Worm (Caenorhabditis elegans): ENCODE results near the gene rpac-19.

rpac-19 gene

DNA sequence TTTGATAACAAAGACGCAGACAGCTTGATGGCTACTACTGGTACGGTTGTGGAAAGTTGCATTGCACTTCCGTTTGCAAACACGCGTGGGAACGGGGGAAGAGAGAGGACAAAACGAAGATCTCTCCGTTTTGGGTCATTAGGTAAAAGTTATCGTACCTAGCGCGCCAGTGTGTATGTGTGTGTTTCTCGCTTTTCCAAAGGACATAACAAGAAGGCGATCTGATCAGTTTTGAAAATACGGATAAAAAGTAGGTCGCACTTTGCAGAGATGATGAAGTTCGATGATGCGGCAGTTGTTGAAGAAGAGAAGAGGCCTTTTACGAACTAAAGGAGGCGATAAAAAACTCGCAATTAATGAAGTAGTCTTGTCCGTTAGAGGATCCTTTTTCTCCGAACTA, 15.4 kb upstream of the rpac-19 start:
- TF ChIP-seq ceh-39 (tag; optimal IDR thresholded peaks at IDR 0.05): no peak
- no peak for TF ChIP-seq ztf-11 (tag; optimal IDR thresholded peaks at IDR 0.05)
- TF ChIP-seq nhr-237 (tag; optimal IDR thresholded peaks at IDR 0.05): no peak

ce11 chrIII:9642110-9642509, 12.4 kb upstream of the rpac-19 start:
- peak; percentile 58 for TF ChIP-seq elt-1 (tag; optimal IDR thresholded peaks at IDR 0.05; ENCODE audit: borderline replicate concordance, insufficient read depth)
- no peak for TF ChIP-seq snpc-4 (tag; optimal IDR thresholded peaks at IDR 0.05)
- no peak for TF ChIP-seq ztf-11 (tag; optimal IDR thresholded peaks at IDR 0.05)
- no peak for TF ChIP-seq zip-8 (tag; optimal IDR thresholded peaks at IDR 0.05)
- peak; percentile 87 for TF ChIP-seq ham-2 (GFP tag; optimal IDR thresholded peaks at IDR 0.05)

ce11 chrIII:9639281-9640050, 9.8 kb upstream of the rpac-19 start:
- TF ChIP-seq blmp-1 (tag; optimal IDR thresholded peaks at IDR 0.05): peak; percentile 43
- TF ChIP-seq M03D4.4 (tag; optimal IDR thresholded peaks at IDR 0.05): no peak
- no peak for TF ChIP-seq snpc-4 (tag; optimal IDR thresholded peaks at IDR 0.05)

ce11 chrIII:9638159-9638754, 8.6 kb upstream of the rpac-19 start:
- no peak for TF ChIP-seq ztf-11 (tag; optimal IDR thresholded peaks at IDR 0.05)
- no peak for TF ChIP-seq cnd-1 (tag; optimal IDR thresholded peaks at IDR 0.05)
- no peak for TF ChIP-seq sptf-1 (tag; optimal IDR thresholded peaks at IDR 0.05)
- TF ChIP-seq lin-32 (GFP tag; optimal IDR thresholded peaks at IDR 0.05): no peak

DNA sequence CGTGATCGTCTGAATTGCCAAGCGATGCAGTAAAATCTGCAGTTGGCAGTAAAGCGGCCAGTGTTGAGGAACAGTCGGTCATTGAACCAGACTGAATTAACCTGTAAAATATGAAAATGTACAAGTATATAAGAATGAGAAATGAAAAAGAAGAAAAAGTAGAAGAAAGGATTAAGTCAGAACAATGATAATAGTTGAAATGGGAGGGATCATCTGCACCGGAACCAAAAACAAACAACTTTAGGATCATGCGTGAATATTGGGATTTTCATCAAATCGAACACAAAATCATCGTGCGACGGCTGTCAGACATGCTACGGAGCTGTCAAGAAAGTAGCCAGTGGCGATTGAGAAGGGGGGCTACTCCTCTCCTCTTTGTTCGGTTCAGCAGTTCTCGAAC, 7.3 kb upstream of the rpac-19 start, which contains the start of gene gei-13:
TSS of gene gei-13 (minus strand) at position 101 of the 400 bp plus-strand sequence.
- no peak for TF ChIP-seq tbx-8 (GFP tag; optimal IDR thresholded peaks at IDR 0.05)
- no peak for TF ChIP-seq nhr-12 (tag; optimal IDR thresholded peaks at IDR 0.05)
- TF ChIP-seq mab-5 (tag; optimal IDR thresholded peaks at IDR 0.05): no peak
- no peak for TF ChIP-seq mep-1 (tag; optimal IDR thresholded peaks at IDR 0.05)
- TF ChIP-seq zip-8 (tag; optimal IDR thresholded peaks at IDR 0.05): no peak
- no peak for TF ChIP-seq M03D4.4 (tag; optimal IDR thresholded peaks at IDR 0.05)
- TF ChIP-seq blmp-1 (tag; optimal IDR thresholded peaks at IDR 0.05): no peak
- TF ChIP-seq ztf-11 (tag; optimal IDR thresholded peaks at IDR 0.05): no peak
- TF ChIP-seq elt-3 (tag; optimal IDR thresholded peaks at IDR 0.05): no peak
- no peak for TF ChIP-seq unc-39 (tag; optimal IDR thresholded peaks at IDR 0.05)
- no peak for TF ChIP-seq lin-32 (GFP tag; optimal IDR thresholded peaks at IDR 0.05)
- TF ChIP-seq sptf-1 (tag; optimal IDR thresholded peaks at IDR 0.05): no peak
- TF ChIP-seq cnd-1 (tag; optimal IDR thresholded peaks at IDR 0.05): no peak

ce11 chrIII:9631117-9631655, 1.5 kb upstream of the rpac-19 start, which contains the start of gene ubc-7:
Gene ubc-7, minus strand, starts transcription at chrIII:9631167.
- TF ChIP-seq ces-1 (GFP tag; optimal IDR thresholded peaks at IDR 0.05) (peak; percentile 67), sptf-1 (tag; optimal IDR thresholded peaks at IDR 0.05) (peak; percentile 13), flh-1 (GFP tag; optimal IDR thresholded peaks at IDR 0.05) (no peak), lin-13 (tag; optimal IDR thresholded peaks at IDR 0.05) (peak; percentile 8), nhr-237 (tag; optimal IDR thresholded peaks at IDR 0.05) (peak; percentile 63), elt-3 (tag; optimal IDR thresholded peaks at IDR 0.05) (no peak), mab-5 (tag; optimal IDR thresholded peaks at IDR 0.05) (peak; percentile 19), nhr-76 (tag; optimal IDR thresholded peaks at IDR 0.05) (no peak), unc-120 (tag; optimal IDR thresholded peaks at IDR 0.05; ENCODE audit: poor library complexity, severe bottlenecking) (peak; percentile 5), pha-4 (tag; optimal IDR thresholded peaks at IDR 0.05) (peak; percentile 70), lsy-2 (tag; optimal IDR thresholded peaks at IDR 0.05) (peak; percentile 77), mep-1 (tag; optimal IDR thresholded peaks at IDR 0.05) (peak; percentile 75), blmp-1 (tag; optimal IDR thresholded peaks at IDR 0.05) (peak; percentile 85)

- TF ChIP-seq tbx-8 (GFP tag; optimal IDR thresholded peaks at IDR 0.05): no peak
- no peak for TF ChIP-seq lin-32 (GFP tag; optimal IDR thresholded peaks at IDR 0.05)
- TF ChIP-seq sptf-1 (tag; optimal IDR thresholded peaks at IDR 0.05): no peak
- TF ChIP-seq bed-3 (GFP tag; optimal IDR thresholded peaks at IDR 0.05): no peak
- no peak for TF ChIP-seq ztf-11 (tag; optimal IDR thresholded peaks at IDR 0.05)
- no peak for TF ChIP-seq nhr-237 (tag; optimal IDR thresholded peaks at IDR 0.05)
- TF ChIP-seq elt-3 (tag; optimal IDR thresholded peaks at IDR 0.05): no peak
- TF ChIP-seq mab-5 (tag; optimal IDR thresholded peaks at IDR 0.05): no peak
- TF ChIP-seq ceh-83 (GFP tag; optimal IDR thresholded peaks at IDR 0.05): no peak
- TF ChIP-seq sem-2 (GFP tag; optimal IDR thresholded peaks at IDR 0.05): no peak
- TF ChIP-seq blmp-1 (tag; optimal IDR thresholded peaks at IDR 0.05): no peak
- no peak for TF ChIP-seq nhr-76 (tag; optimal IDR thresholded peaks at IDR 0.05)
- no peak for TF ChIP-seq mls-2 (tag; optimal IDR thresholded peaks at IDR 0.05)
- no peak for TF ChIP-seq unc-62 (GFP tag; optimal IDR thresholded peaks at IDR 0.05)
- TF ChIP-seq flh-1 (GFP tag; optimal IDR thresholded peaks at IDR 0.05): no peak
- no peak for TF ChIP-seq lin-13 (tag; optimal IDR thresholded peaks at IDR 0.05)
Observed at ce11 chrIII:9629054-9629453, 631 bp downstream of the rpac-19 start, which contains the start of gene tbg-1. Gene tbg-1, minus strand, starts transcription at chrIII:9629154.

All from whole organism, mixed stage, embryonic.